Worm (Caenorhabditis elegans): ENCODE measurements around the gene zfp-3.

The zfp-3 gene

DNA sequence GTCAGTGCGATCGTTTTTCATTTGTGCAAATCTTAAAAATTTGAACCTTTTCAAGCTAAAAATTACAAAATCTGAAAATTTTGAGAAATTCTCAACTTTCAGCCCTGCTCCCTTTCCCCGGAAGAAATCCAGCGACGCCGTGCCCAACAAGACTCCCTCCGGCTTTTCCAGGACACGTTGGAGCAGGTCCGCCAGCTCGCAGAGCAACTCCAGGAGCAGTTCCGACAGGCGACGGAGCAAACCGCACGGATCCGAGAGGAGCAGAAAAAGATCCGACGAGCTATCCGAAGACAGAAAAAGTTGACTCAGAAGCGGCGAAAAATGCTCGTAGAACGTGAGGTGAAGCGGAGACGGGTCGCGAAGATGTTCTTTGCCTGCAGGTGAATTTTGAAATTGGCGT is 4.8 kb upstream of the zfp-3 start:
- no peak for TF ChIP-seq nhr-12 (tag; optimal IDR thresholded peaks at IDR 0.05)
- no peak for TF ChIP-seq egl-27 (tag; optimal IDR thresholded peaks at IDR 0.05)
- no peak for TF ChIP-seq ceh-90 (tag; optimal IDR thresholded peaks at IDR 0.05)
- TF ChIP-seq fkh-8 (tag; optimal IDR thresholded peaks at IDR 0.05), result no peak
- no peak for TF ChIP-seq nhr-77 (tag; optimal IDR thresholded peaks at IDR 0.05)
- TF ChIP-seq blmp-1 (tag; optimal IDR thresholded peaks at IDR 0.05), result no peak
- TF ChIP-seq nhr-90 (tag; optimal IDR thresholded peaks at IDR 0.05; ENCODE audit: poor library complexity), result no peak

DNA sequence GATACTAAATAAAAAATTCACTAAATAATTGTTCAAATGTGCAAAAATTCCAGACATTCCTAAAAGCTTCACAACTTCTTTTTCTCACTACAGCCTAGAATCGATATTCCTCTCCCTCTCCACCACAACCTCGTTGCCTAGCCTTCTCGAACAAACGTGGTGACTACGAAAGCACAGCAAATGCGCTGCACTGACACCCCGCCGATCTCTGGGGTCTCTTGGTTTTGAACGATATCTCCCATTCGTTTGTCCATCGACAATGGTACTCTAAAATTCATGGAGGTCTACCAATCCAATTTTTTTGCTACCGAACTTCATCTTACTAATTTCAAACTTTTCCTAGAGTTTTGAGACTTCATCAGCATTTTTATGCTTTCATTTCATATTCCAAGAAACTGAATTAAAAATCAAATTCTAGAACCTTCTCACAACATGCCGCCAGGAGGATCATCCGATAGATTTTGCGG is 3.9 kb upstream of the zfp-3 start, which contains the start of gene W05H7.1:
TSS of gene W05H7.1 (plus strand) at position 417 of the 467 bp plus-strand sequence.
- TF ChIP-seq nhr-19 (GFP tag; conservative IDR thresholded peaks at IDR 0.05) (0 out of 2 replicates have a peak, but pooled peaks have one; percentile 8), blmp-1 (tag; optimal IDR thresholded peaks at IDR 0.05) (peak; percentile 29), mep-1 (tag; optimal IDR thresholded peaks at IDR 0.05) (peak; percentile 53), fkh-4 (tag; optimal IDR thresholded peaks at IDR 0.05; ENCODE audit: borderline replicate concordance) (no peak), unc-130 (tag; optimal IDR thresholded peaks at IDR 0.05) (no peak), skn-1 (tag; optimal IDR thresholded peaks at IDR 0.05) (peak; percentile 62), snu-23 (GFP tag; optimal IDR thresholded peaks at IDR 0.05) (peak; percentile 67), irx-1 (tag; optimal IDR thresholded peaks at IDR 0.05) (peak; percentile 2), lin-35 (GFP tag; optimal IDR thresholded peaks at IDR 0.05) (peak; percentile 16 to 50), ceh-82 (tag; optimal IDR thresholded peaks at IDR 0.05) (peak in 2 of 3 experiments; percentile 19 to 22), swsn-7 (tag; optimal IDR thresholded peaks at IDR 0.05) (peak; percentile 41), sptf-1 (tag; optimal IDR thresholded peaks at IDR 0.05) (no peak), lin-14 (GFP tag; optimal IDR thresholded peaks at IDR 0.05) (peak; percentile 49), C16A3.4 (tag; optimal IDR thresholded peaks at IDR 0.05) (peak; percentile 67), lsy-2 (tag; optimal IDR thresholded peaks at IDR 0.05) (peak in 1 of 2 experiments; percentile 59), nhr-77 (tag; optimal IDR thresholded peaks at IDR 0.05) (no peak), mdl-1 (tag; optimal IDR thresholded peaks at IDR 0.05) (peak in 1 of 2 experiments; percentile 38), ceh-63 (GFP tag; optimal IDR thresholded peaks at IDR 0.05) (no peak), dpl-1 (GFP tag; optimal IDR thresholded peaks at IDR 0.05) (peak in 2 of 3 experiments; percentile 12 to 13), nhr-47 (tag; optimal IDR thresholded peaks at IDR 0.05) (peak; percentile 32), fkh-8 (tag; optimal IDR thresholded peaks at IDR 0.05) (peak; percentile 36), nhr-71 (tag; optimal IDR thresholded peaks at IDR 0.05) (peak; percentile 46), nhr-28 (tag; optimal IDR thresholded peaks at IDR 0.05) (no peak), efl-1 (optimal IDR thresholded peaks at IDR 0.05) (peak in 1 of 2 experiments; percentile 43), efl-1 (GFP tag; optimal IDR thresholded peaks at IDR 0.05 in 1 of 2) (no peak), hlh-4 (tag; optimal IDR thresholded peaks at IDR 0.05) (no peak), nhr-20 (tag; optimal IDR thresholded peaks at IDR 0.05) (peak; percentile 48), rnt-1 (tag; optimal IDR thresholded peaks at IDR 0.05) (peak; percentile 31), xbp-1 (tag; optimal IDR thresholded peaks at IDR 0.05) (peak; percentile 9), unc-86 (tag; optimal IDR thresholded peaks at IDR 0.05) (peak; percentile 51)

DNA sequence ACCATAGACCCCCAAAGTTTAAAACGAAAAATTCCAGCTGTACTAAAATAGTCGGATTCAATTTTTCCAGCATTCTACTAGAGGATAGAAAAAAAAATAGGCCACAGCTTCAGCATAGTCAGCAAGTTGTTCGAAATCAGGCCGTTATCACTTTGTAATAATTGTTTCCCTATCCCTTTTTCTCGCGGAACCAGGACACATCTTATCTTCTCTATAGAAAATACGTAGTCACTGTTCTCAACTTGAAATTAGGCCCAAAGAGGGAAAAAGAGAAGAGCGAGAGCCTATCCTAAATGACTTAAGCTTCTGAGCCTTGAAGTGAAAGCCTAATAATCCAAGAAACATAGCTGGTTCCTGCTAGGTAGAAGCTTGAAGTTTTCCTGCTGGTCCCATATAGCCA is 747 bp downstream of the zfp-3 start:
- TF ChIP-seq pqm-1 (tag; optimal IDR thresholded peaks at IDR 0.05) (no peak), mdl-1 (tag; optimal IDR thresholded peaks at IDR 0.05) (no peak), C16A3.4 (tag; optimal IDR thresholded peaks at IDR 0.05) (no peak), grh-1 (GFP tag; IDR thresholded peaks at IDR 0.05) (no peak), C34B4.2 (tag; optimal IDR thresholded peaks at IDR 0.05) (no peak), ztf-11 (tag; optimal IDR thresholded peaks at IDR 0.05) (no peak), nhr-11 (tag; optimal IDR thresholded peaks at IDR 0.05) (no peak), sox-4 (tag; optimal IDR thresholded peaks at IDR 0.05) (no peak), nhr-71 (tag; optimal IDR thresholded peaks at IDR 0.05) (peak; percentile 34), dsc-1 (tag; optimal IDR thresholded peaks at IDR 0.05) (no peak), snpc-4 (tag; optimal IDR thresholded peaks at IDR 0.05) (no peak), xbp-1 (tag; optimal IDR thresholded peaks at IDR 0.05) (no peak), nhr-12 (tag; optimal IDR thresholded peaks at IDR 0.05) (no peak), irx-1 (tag; optimal IDR thresholded peaks at IDR 0.05) (peak; percentile 14), unc-98 (GFP tag; IDR thresholded peaks at IDR 0.05) (no peak), alr-1 (tag; optimal IDR thresholded peaks at IDR 0.05; ENCODE audit: borderline replicate concordance) (no peak), unc-30 (tag; optimal IDR thresholded peaks at IDR 0.05) (no peak), sup-37 (GFP tag; optimal IDR thresholded peaks at IDR 0.05) (no peak), ama-1 (optimal IDR thresholded peaks at IDR 0.05) (peak; percentile 26), lin-39 (tag; optimal IDR thresholded peaks at IDR 0.05) (no peak), nhr-19 (GFP tag; conservative IDR thresholded peaks at IDR 0.05) (peak; percentile 33; the same call in 1 of the 2 replicates), aha-1 (tag; optimal IDR thresholded peaks at IDR 0.05) (no peak), lin-13 (GFP tag; optimal IDR thresholded peaks at IDR 0.05) (no peak), elt-2 (tag; optimal IDR thresholded peaks at IDR 0.05) (no peak)

Measured in whole organism, L1 larva.